Fruit fly (Drosophila melanogaster): Measurements from ENCODE around the gene CG7968.

Gene CG7968

DNA sequence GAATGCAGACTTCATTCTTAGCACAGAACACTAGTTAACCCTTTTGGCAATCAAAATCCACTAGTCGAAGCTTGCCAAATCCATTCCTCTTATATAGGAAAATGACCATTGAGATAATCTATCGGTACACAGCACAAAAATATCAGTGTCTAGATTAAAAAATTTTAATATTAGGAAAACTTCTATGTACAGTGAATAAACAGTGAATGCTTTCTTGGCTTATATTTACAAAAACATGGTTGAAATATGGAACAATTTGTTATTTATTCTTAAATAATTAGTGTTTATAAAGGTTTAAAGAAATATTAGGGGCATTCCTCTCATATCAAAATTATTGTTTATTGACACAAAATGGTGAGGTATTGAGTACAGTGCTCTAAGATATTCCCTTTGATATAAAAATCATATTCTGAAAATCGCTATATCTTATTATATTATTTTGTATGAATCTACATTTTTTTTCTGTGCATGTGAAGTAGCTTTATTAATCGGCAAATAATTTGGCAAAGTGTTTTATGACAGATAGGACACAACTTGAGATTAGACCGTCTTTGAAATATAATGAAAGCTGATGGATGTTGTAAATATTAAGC lies 5.4 kb upstream of the CG7968 start, which contains the start of gene CG33306:
Gene CG33306, minus strand, starts transcription at position 51 of the 593 bp plus-strand sequence.
- no peak for TF ChIP-seq CG1603 (tag; optimal IDR thresholded peaks at IDR 0.05)
- peak; percentile 31 for TF ChIP-seq CG3281 (GFP tag; optimal IDR thresholded peaks at IDR 0.05)
- TF ChIP-seq CG12942 (GFP tag; optimal IDR thresholded peaks at IDR 0.05), result no peak
- peak; percentile 20 for TF ChIP-seq Hmr (GFP tag; optimal IDR thresholded peaks at IDR 0.05)
- no peak for TF ChIP-seq Neu2 (GFP tag; optimal IDR thresholded peaks at IDR 0.05; ENCODE audit: borderline replicate concordance)
- no peak for TF ChIP-seq CG2116 (GFP tag; optimal IDR thresholded peaks at IDR 0.05)
- TF ChIP-seq CG18619 (GFP tag; optimal IDR thresholded peaks at IDR 0.05), result no peak
- TF ChIP-seq Hey (tag; optimal IDR thresholded peaks at IDR 0.05), result no peak
- no peak for TF ChIP-seq CG5953 (GFP tag; IDR thresholded peaks at IDR 0.05)
- no peak for TF ChIP-seq danr (GFP tag; IDR thresholded peaks at IDR 0.05)
- TF ChIP-seq CG1647 (GFP tag; optimal IDR thresholded peaks at IDR 0.05), result no peak
- TF ChIP-seq CG7839 (tag; optimal IDR thresholded peaks at IDR 0.05), result peak; percentile 23
- TF ChIP-seq CG16863 (GFP tag; optimal IDR thresholded peaks at IDR 0.05), result no peak
- TF ChIP-seq CG2678 (tag; optimal IDR thresholded peaks at IDR 0.05), result peak; percentile 51
- no peak for TF ChIP-seq Lim3 (GFP tag; IDR thresholded peaks at IDR 0.05)
- TF ChIP-seq CG10147 (GFP tag; optimal IDR thresholded peaks at IDR 0.05), result no peak
- no peak for TF ChIP-seq CG3847 (GFP tag; IDR thresholded peaks at IDR 0.05)
- TF ChIP-seq ash1 (GFP tag; optimal IDR thresholded peaks at IDR 0.05), result no peak
- no peak for TF ChIP-seq ab (GFP tag; optimal IDR thresholded peaks at IDR 0.05)
- no peak for TF ChIP-seq pzg (GFP tag; optimal IDR thresholded peaks at IDR 0.05)
- TF ChIP-seq twi (tag; optimal IDR thresholded peaks at IDR 0.05), result no peak
- TF ChIP-seq CG6791 (GFP tag; IDR thresholded peaks at IDR 0.05; ENCODE audit: partially characterized antibody), result no peak
- TF ChIP-seq Ets65A (GFP tag), result no peak
- TF ChIP-seq CG4854 (GFP tag; optimal IDR thresholded peaks at IDR 0.05), result no peak
- no peak for TF ChIP-seq CG32532 (GFP tag; IDR thresholded peaks at IDR 0.05)
- TF ChIP-seq unpg (GFP tag; optimal IDR thresholded peaks at IDR 0.05), result peak; percentile 10
- TF ChIP-seq CG15696 (tag; optimal IDR thresholded peaks at IDR 0.05), result no peak
- TF ChIP-seq onecut (GFP tag; IDR thresholded peaks at IDR 0.05), result no peak
- no peak for TF ChIP-seq unc-4 (GFP tag; IDR thresholded peaks at IDR 0.05; ENCODE audit: partially characterized antibody)
- TF ChIP-seq gem (tag; optimal IDR thresholded peaks at IDR 0.05), result peak; percentile 54
- no peak for TF ChIP-seq fu2 (GFP tag; optimal IDR thresholded peaks at IDR 0.05)
- TF ChIP-seq ems (GFP tag; optimal IDR thresholded peaks at IDR 0.05), result no peak
- TF ChIP-seq CG4328 (GFP tag; optimal IDR thresholded peaks at IDR 0.05), result no peak
- TF ChIP-seq otp (GFP tag; IDR thresholded peaks at IDR 0.05), result no peak
- TF ChIP-seq Fer3 (tag; optimal IDR thresholded peaks at IDR 0.05), result peak; percentile 21
- TF ChIP-seq ERR (GFP tag; optimal IDR thresholded peaks at IDR 0.05), result no peak
- no peak for TF ChIP-seq disco-r (GFP tag; optimal IDR thresholded peaks at IDR 0.05)
- no peak for TF ChIP-seq pros (GFP tag; optimal IDR thresholded peaks at IDR 0.05)
- TF ChIP-seq pnt (GFP tag; optimal IDR thresholded peaks at IDR 0.05), result no peak
- TF ChIP-seq CG4707 (GFP tag; optimal IDR thresholded peaks at IDR 0.05), result no peak
- peak; percentile 25 for TF ChIP-seq CG2120 (GFP tag; optimal IDR thresholded peaks at IDR 0.05)
- TF ChIP-seq hb (GFP tag; IDR thresholded peaks at IDR 0.05; ENCODE audit: partially characterized antibody), result no peak
- TF ChIP-seq Hr39 (optimal IDR thresholded peaks at IDR 0.05), result no peak
- TF ChIP-seq bbx (GFP tag; IDR thresholded peaks at IDR 0.05; ENCODE audit: partially characterized antibody), result no peak
- peak; percentile 3 for TF ChIP-seq cwo (GFP tag; optimal IDR thresholded peaks at IDR 0.05)
- no peak for TF ChIP-seq Opbp (GFP tag; IDR thresholded peaks at IDR 0.05; ENCODE audit: partially characterized antibody)
- no peak for TF ChIP-seq CG17359 (tag; optimal IDR thresholded peaks at IDR 0.05)
- TF ChIP-seq D19A (tag; optimal IDR thresholded peaks at IDR 0.05), result no peak
- TF ChIP-seq CG30020 (tag; optimal IDR thresholded peaks at IDR 0.05), result no peak
- TF ChIP-seq CG12391 (tag; optimal IDR thresholded peaks at IDR 0.05), result peak; percentile 24
